Worm (Caenorhabditis elegans) whole organism, L4 larva: Measurements from ENCODE around the gene F21G4.1.

Source experiments
- D1046.2 ChIP-seq: fragments of 200-800 bp; sonication (Bioruptor generic); IDR thresholded peaks from 2 replicates; pipeline ENCODE4 v1.3.6; 2022; ENCODE audit warnings: missing genetic modification characterization, missing compliant biosample characterization
- F26F4.8 ChIP-seq: fragments of 200-800 bp; sonication (Bioruptor generic); conservative IDR thresholded peaks from 2 replicates; pipeline ENCODE4 v1.3.6; 2022; ENCODE audit warnings: missing genetic modification characterization, missing compliant biosample characterization
- F37D6.2 ChIP-seq: sonication (generic microtip); optimal IDR thresholded peaks from 2 replicates; lab custom pipeline; 2016; ENCODE audit warnings: mild to moderate bottlenecking, missing genetic modification characterization, missing compliant biosample characterization
- F49E8.2 ChIP-seq: sonication (generic microtip); optimal IDR thresholded peaks from 2 replicates; lab custom pipeline; 2016; ENCODE audit warnings: missing compliant biosample characterization, mild to moderate bottlenecking, missing genetic modification characterization, borderline replicate concordance
- T26A8.4 ChIP-seq: fragments of 200-800 bp; sonication (Bioruptor generic); IDR thresholded peaks from 2 replicates; pipeline ENCODE4 v1.3.6; 2022; ENCODE audit warnings: missing genetic modification characterization, missing compliant biosample characterization
- Y5F2A.4 ChIP-seq: fragments of 200-800 bp; sonication (Bioruptor generic); optimal IDR thresholded peaks from 2 replicates; lab custom pipeline; 2018; ENCODE audit warnings: mild to moderate bottlenecking, missing genetic modification characterization, missing compliant biosample characterization
- ZK337.2 ChIP-seq: fragments of 200-800 bp; sonication (Bioruptor generic); IDR thresholded peaks from 2 replicates; pipeline ENCODE4 v1.3.6; 2022; ENCODE audit warnings: missing genetic modification reagents, missing genetic modification characterization, missing compliant biosample characterization
- ZK546.5 ChIP-seq, 2 experiments: sonication (generic microtip); optimal IDR thresholded peaks; 2 replicates each; lab custom pipeline; 2017; ENCODE audit warnings: missing biosample characterization in 2 of 2, missing genetic modification characterization in 2 of 2
- aha-1 ChIP-seq: fragments of 150-350 bp; peaks from one replicate; lab custom pipeline; 2014; ENCODE audit warnings: missing biosample characterization, missing genetic modification characterization
- aly-2 ChIP-seq: sonication (generic microtip); optimal IDR thresholded peaks from 2 replicates; lab custom pipeline; 2018; ENCODE audit warnings: missing biosample characterization, missing genetic modification characterization
- arid-1 ChIP-seq: fragments of 200-800 bp; sonication (Bioruptor generic); conservative IDR thresholded peaks from 2 replicates; pipeline ENCODE4 v1.3.6; 2022; ENCODE audit warnings: missing genetic modification reagents, missing genetic modification characterization, missing compliant biosample characterization
- attf-4 ChIP-seq: sonication (generic microtip); optimal IDR thresholded peaks from 3 replicates; lab custom pipeline; 2017; ENCODE audit warnings: missing biosample characterization, missing genetic modification characterization
- ceh-20 ChIP-seq: fragments of 200-800 bp; sonication (Bioruptor generic); IDR thresholded peaks from 2 replicates; pipeline ENCODE4 v1.3.6; 2022; ENCODE audit warnings: missing genetic modification reagents, missing genetic modification characterization, missing compliant biosample characterization
- ceh-28 ChIP-seq: fragments of 150-350 bp; optimal IDR thresholded peaks from 2 replicates; lab custom pipeline; 2014; ENCODE audit warnings: missing biosample characterization, missing genetic modification reagents, missing genetic modification characterization
- ceh-32 ChIP-seq: sonication (generic microtip); optimal IDR thresholded peaks from 2 replicates; lab custom pipeline; 2016; ENCODE audit warnings: mild to moderate bottlenecking, missing genetic modification characterization, missing compliant biosample characterization; ENCODE audit not compliant: poor library complexity
- ceh-62 ChIP-seq: sonication (generic microtip); optimal IDR thresholded peaks from 2 replicates; lab custom pipeline; 2017; ENCODE audit warnings: missing biosample characterization, missing genetic modification characterization
- ceh-82 ChIP-seq: sonication (generic microtip); optimal IDR thresholded peaks from 2 replicates; lab custom pipeline; 2017; ENCODE audit warnings: missing biosample characterization, missing genetic modification characterization
- ctbp-1 ChIP-seq: fragments of 200-800 bp; sonication (Bioruptor generic); IDR thresholded peaks from 2 replicates; pipeline ENCODE4 v1.3.6; 2022; ENCODE audit warnings: missing genetic modification reagents, missing genetic modification characterization, missing compliant biosample characterization
- daf-16 ChIP-seq, 3 experiments: sonication (generic microtip); optimal IDR thresholded peaks; 2 replicates each; lab custom pipeline; 2016 to 2017; ENCODE audit warnings: missing genetic modification characterization in 3 of 3, missing genetic modification reagents in 3 of 3, mild to moderate bottlenecking in 2 of 3, missing compliant biosample characterization in 2 of 3, missing biosample characterization in 1 of 3, moderate library complexity in 1 of 3
- daf-19 ChIP-seq: fragments of 200-800 bp; sonication (Bioruptor generic); conservative IDR thresholded peaks from 2 replicates; pipeline ENCODE4 v1.3.6; 2022; ENCODE audit warnings: missing genetic modification characterization, missing compliant biosample characterization
- dpl-1 ChIP-seq: fragments of 150-350 bp; optimal IDR thresholded peaks from 2 replicates; lab custom pipeline; 2014; ENCODE audit warnings: missing biosample characterization, missing genetic modification reagents, missing genetic modification characterization
- dve-1 ChIP-seq: sonication (generic microtip); optimal IDR thresholded peaks from 2 replicates; lab custom pipeline; 2017; ENCODE audit warnings: antibody characterized with exemption, mild to moderate bottlenecking, missing genetic modification characterization, missing compliant biosample characterization; ENCODE audit not compliant: insufficient read depth
- egl-27 ChIP-seq: sonication (generic microtip); optimal IDR thresholded peaks from 3 replicates; lab custom pipeline; 2017; ENCODE audit warnings: missing biosample characterization, missing genetic modification reagents, missing genetic modification characterization
- fkh-10 ChIP-seq: fragments of 150-350 bp; optimal IDR thresholded peaks from 2 replicates; lab custom pipeline; 2014; ENCODE audit warnings: missing biosample characterization, missing genetic modification reagents, missing genetic modification characterization
- fos-1 ChIP-seq: fragments of 150-350 bp; optimal IDR thresholded peaks from 2 replicates; lab custom pipeline; 2014; ENCODE audit warnings: missing biosample characterization, missing genetic modification characterization
- gei-8 ChIP-seq: fragments of 200-800 bp; sonication (Bioruptor generic); optimal IDR thresholded peaks from 2 replicates; lab custom pipeline; 2018; ENCODE audit warnings: mild to moderate bottlenecking, missing genetic modification characterization, missing compliant biosample characterization
- hlh-11 ChIP-seq: fragments of 200-800 bp; sonication (Bioruptor generic); optimal IDR thresholded peaks from 2 replicates; lab custom pipeline; 2018; ENCODE audit warnings: mild to moderate bottlenecking, missing genetic modification characterization, missing compliant biosample characterization
- hlh-30 ChIP-seq: sonication (generic microtip); optimal IDR thresholded peaks from 2 replicates; lab custom pipeline; 2017; ENCODE audit warnings: antibody characterized with exemption, mild to moderate bottlenecking, missing genetic modification characterization, missing compliant biosample characterization; ENCODE audit not compliant: insufficient read depth
- hmg-1.1 ChIP-seq: fragments of 200-800 bp; sonication (Bioruptor generic); IDR thresholded peaks from 2 replicates; pipeline ENCODE4 v1.3.6; 2022; ENCODE audit warnings: missing genetic modification reagents, missing genetic modification characterization, missing compliant biosample characterization
- jun-1 ChIP-seq: fragments of 150-350 bp; optimal IDR thresholded peaks from 2 replicates; lab custom pipeline; 2014; ENCODE audit warnings: missing biosample characterization, missing genetic modification reagents, missing genetic modification characterization
- lin-15B ChIP-seq: fragments of 150-350 bp; sonication (generic microtip); optimal IDR thresholded peaks from 3 replicates; lab custom pipeline; 2014; ENCODE audit warnings: missing biosample characterization, missing genetic modification characterization
- lir-3 ChIP-seq: sonication (generic microtip); optimal IDR thresholded peaks from 2 replicates; lab custom pipeline; 2016; ENCODE audit warnings: mild to moderate bottlenecking, missing genetic modification characterization, missing compliant biosample characterization
- lsy-2 ChIP-seq, 2 experiments: fragments of 150-350 bp in 1 of 2; sonication (generic microtip) in 1 of 2; optimal IDR thresholded peaks; 2 replicates each; lab custom pipeline; 2014 to 2017; ENCODE audit warnings: missing biosample characterization in 2 of 2, missing genetic modification characterization in 2 of 2
- madf-5 ChIP-seq, 2 experiments: fragments of 200-800 bp; sonication (Bioruptor generic); IDR thresholded peaks; 2 replicates each; pipeline ENCODE4 v1.3.6; 2022; ENCODE audit warnings: missing compliant biosample characterization in 2 of 2, missing genetic modification characterization in 2 of 2
- madf-9 ChIP-seq: fragments of 200-800 bp; sonication (Bioruptor generic); conservative IDR thresholded peaks from 2 replicates; pipeline ENCODE4 v1.3.6; 2022; ENCODE audit warnings: missing genetic modification reagents, missing genetic modification characterization, missing compliant biosample characterization
- mdl-1 ChIP-seq, 2 experiments: fragments of 150-350 bp in 1 of 2; sonication (generic microtip) in 1 of 2; optimal IDR thresholded peaks; 2 replicates each; lab custom pipeline; 2014 to 2017; ENCODE audit warnings: missing biosample characterization in 2 of 2, missing genetic modification characterization in 2 of 2
- mep-1 ChIP-seq: fragments of 150-350 bp; sonication (generic microtip); optimal IDR thresholded peaks from 3 replicates; lab custom pipeline; 2014; ENCODE audit warnings: missing biosample characterization, missing genetic modification characterization
- mxl-3 ChIP-seq: fragments of 200-800 bp; sonication (Bioruptor generic); optimal IDR thresholded peaks from 2 replicates; lab custom pipeline; 2018; ENCODE audit warnings: mild to moderate bottlenecking, missing genetic modification characterization, missing compliant biosample characterization
- nhr-102 ChIP-seq: sonication (generic microtip); optimal IDR thresholded peaks from 2 replicates; lab custom pipeline; 2016; ENCODE audit warnings: mild to moderate bottlenecking, missing genetic modification characterization, moderate library complexity, missing compliant biosample characterization
- nhr-25 ChIP-seq: sonication (generic microtip); optimal IDR thresholded peaks from 2 replicates; lab custom pipeline; 2017; ENCODE audit warnings: missing genetic modification characterization, mild to moderate bottlenecking, missing compliant biosample characterization, antibody characterized with exemption, moderate library complexity, borderline replicate concordance; ENCODE audit not compliant: insufficient read depth
- nhr-28 ChIP-seq: fragments of 150-350 bp; optimal IDR thresholded peaks from 2 replicates; lab custom pipeline; 2014; ENCODE audit warnings: missing biosample characterization, missing genetic modification characterization
- nhr-77 ChIP-seq: fragments of 150-350 bp; optimal IDR thresholded peaks from 2 replicates; lab custom pipeline; 2014; ENCODE audit warnings: missing biosample characterization, missing genetic modification characterization
- rbr-2 ChIP-seq: sonication (generic microtip); optimal IDR thresholded peaks from 2 replicates; lab custom pipeline; 2016; ENCODE audit warnings: missing genotype, missing genetic modification characterization, missing compliant biosample characterization
- saeg-2 ChIP-seq: fragments of 200-800 bp; sonication (Bioruptor generic); IDR thresholded peaks from 2 replicates; pipeline ENCODE4 v1.3.6; 2022; ENCODE audit warnings: missing genetic modification reagents, missing genetic modification characterization, missing compliant biosample characterization
- tra-1 ChIP-seq: fragments of 200-800 bp; sonication (Bioruptor generic); IDR thresholded peaks from 2 replicates; pipeline ENCODE4 v1.3.6; 2022; ENCODE audit warnings: missing genetic modification reagents, missing genetic modification characterization, missing compliant biosample characterization
- unc-62 ChIP-seq, 3 experiments: fragments of 150-350 bp in 1 of 3; sonication (generic microtip); optimal IDR thresholded peaks in 2 of 3; peaks in 1 of 3; 1 replicate in 1 of 3; 2 replicates in 2 of 3; lab custom pipeline; 2014 to 2017; ENCODE audit warnings: missing biosample characterization in 3 of 3, missing genetic modification characterization in 3 of 3, missing genetic modification reagents in 3 of 3, missing genotype in 1 of 3
- zag-1 ChIP-seq: fragments of 150-350 bp; optimal IDR thresholded peaks from 2 replicates; lab custom pipeline; 2014; ENCODE audit warnings: missing biosample characterization, missing genetic modification characterization
- zip-2 ChIP-seq: fragments of 150-350 bp; optimal IDR thresholded peaks from 2 replicates; lab custom pipeline; 2014; ENCODE audit warnings: missing biosample characterization, missing genetic modification characterization

The F21G4.1 gene

ce11 chrX:9899426-9900131 is 7.5 kb upstream of the F21G4.1 start, which contains the start of gene phf-34:
TSS of gene phf-34 (minus strand) at chrX:9899476.
- TF ChIP-seq daf-19 (GFP tag; lab: Robert Waterston, UW): no peak
- peak in 1 of 2 experiments; percentile 61 for TF ChIP-seq unc-62 (GFP tag; optimal IDR thresholded peaks at IDR 0.05 in 1 of 2; lab: Kevin White, UChicago)
- no peak for TF ChIP-seq unc-62 (tag; optimal IDR thresholded peaks at IDR 0.05; lab: Kevin White, UChicago)
- TF ChIP-seq hmg-1.1 (GFP tag; lab: Robert Waterston, UW): peak; percentile 70
- TF ChIP-seq ceh-62 (tag; lab: Kevin White, UChicago): no peak
- TF ChIP-seq F37D6.2 (tag; lab: Kevin White, UChicago): no peak
- peak; percentile 14 for TF ChIP-seq dpl-1 (GFP tag; lab: Kevin White, UChicago)
- TF ChIP-seq fkh-10 (GFP tag; lab: Kevin White, UChicago): peak; percentile 56
- TF ChIP-seq hlh-30: peak; percentile 62
- 0 out of 2 replicates have a peak, but pooled peaks have one; percentile 24 for TF ChIP-seq arid-1 (GFP tag; lab: Robert Waterston, UW)
- TF ChIP-seq D1046.2 (GFP tag; lab: Robert Waterston, UW): no peak
- TF ChIP-seq mdl-1 (tag; optimal IDR thresholded peaks at IDR 0.05; lab: Kevin White, UChicago): peak in 1 of 2 experiments; percentile 60
- TF ChIP-seq gei-8 (GFP tag; lab: Kevin White, UChicago): no peak
- peak; percentile 70 for TF ChIP-seq nhr-28
- TF ChIP-seq hlh-11 (tag; lab: Kevin White, UChicago): no peak
- TF ChIP-seq dve-1: peak; percentile 45
- no peak for TF ChIP-seq lin-15B (tag; lab: Kevin White, UChicago)
- TF ChIP-seq attf-4: no peak
- TF ChIP-seq jun-1 (tag; lab: Kevin White, UChicago): no peak
- no peak for TF ChIP-seq zip-2 (tag; lab: Kevin White, UChicago)
- TF ChIP-seq F26F4.8 (GFP tag; lab: Robert Waterston, UW): no peak
- no peak for TF ChIP-seq mep-1 (tag; lab: Kevin White, UChicago)
- no peak for TF ChIP-seq ceh-82 (tag; lab: Kevin White, UChicago)
- TF ChIP-seq ceh-28: no peak
- no peak for TF ChIP-seq ceh-32 (tag; lab: Kevin White, UChicago)
- TF ChIP-seq tra-1 (GFP tag; lab: Robert Waterston, UW): no peak
- TF ChIP-seq egl-27 (tag; lab: Kevin White, UChicago): no peak
- TF ChIP-seq aha-1 (tag; lab: Kevin White, UChicago): peak; percentile 72
- TF ChIP-seq fos-1 (tag; lab: Kevin White, UChicago): no peak
- no peak for TF ChIP-seq ceh-20
- TF ChIP-seq madf-5 (GFP tag; IDR thresholded peaks at IDR 0.05; lab: Robert Waterston, UW): no peak
- no peak for TF ChIP-seq ctbp-1
- no peak for TF ChIP-seq nhr-25 (tag; lab: Kevin White, UChicago)
- TF ChIP-seq ZK337.2 (GFP tag; lab: Robert Waterston, UW): no peak
- TF ChIP-seq zag-1 (tag; lab: Kevin White, UChicago): no peak
- peak; percentile 58 for TF ChIP-seq rbr-2
- no peak for TF ChIP-seq lir-3 (tag; lab: Kevin White, UChicago)
- no peak for TF ChIP-seq madf-9 (GFP tag; lab: Robert Waterston, UW)
- TF ChIP-seq nhr-102 (tag; lab: Kevin White, UChicago): no peak
- no peak for TF ChIP-seq F49E8.2
- TF ChIP-seq ZK546.5 (tag; optimal IDR thresholded peaks at IDR 0.05; lab: Kevin White, UChicago): no peak
- TF ChIP-seq T26A8.4 (GFP tag; lab: Robert Waterston, UW): no peak
- TF ChIP-seq aly-2: no peak
- peak; percentile 5 for TF ChIP-seq nhr-77 (tag; lab: Kevin White, UChicago)
- TF ChIP-seq Y5F2A.4 (GFP tag; lab: Kevin White, UChicago): no peak
- peak; percentile 58 for TF ChIP-seq mxl-3
- TF ChIP-seq daf-16 (GFP tag; optimal IDR thresholded peaks at IDR 0.05; lab: Kevin White, UChicago): no peak
- TF ChIP-seq daf-16 (tag; optimal IDR thresholded peaks at IDR 0.05; lab: Kevin White, UChicago): peak; percentile 41
- no peak for TF ChIP-seq saeg-2 (GFP tag; lab: Robert Waterston, UW)
- TF ChIP-seq lsy-2 (tag; optimal IDR thresholded peaks at IDR 0.05; lab: Kevin White, UChicago): peak in 1 of 2 experiments; percentile 58
